Worm (Caenorhabditis elegans): Measurements from ENCODE around the gene Y19D2B.2.

Gene Y19D2B.2

ce11 chrII:10949383-10949782, 25.3 kb downstream of the Y19D2B.2 start:
- no peak for TF ChIP-seq unc-62 (GFP tag; optimal IDR thresholded peaks at IDR 0.05)

ce11 chrII:10950107-10950679, 26.1 kb downstream of the Y19D2B.2 start, which contains the start of gene gst-5:
TSS of gene gst-5 (plus strand) at chrII:10950352.
- no peak for TF ChIP-seq unc-62 (GFP tag; optimal IDR thresholded peaks at IDR 0.05)

- TF ChIP-seq unc-62 (GFP tag; optimal IDR thresholded peaks at IDR 0.05) = no peak
These were observed 29.0 kb downstream of the Y19D2B.2 start, which contains the start of gene nos-1 for ce11 chrII:10953065-10953464. TSS of gene nos-1 (minus strand) at chrII:10953165.

- no peak for TF ChIP-seq unc-62 (GFP tag; optimal IDR thresholded peaks at IDR 0.05)
These were observed 31.1 kb downstream of the Y19D2B.2 start for ce11 chrII:10955114-10955513.

- TF ChIP-seq unc-62 (GFP tag; optimal IDR thresholded peaks at IDR 0.05) = no peak
These were observed 32.7 kb downstream of the Y19D2B.2 start, which contains the start of gene R03D7.8 for ce11 chrII:10956793-10957192. TSS of gene R03D7.8 (minus strand) at chrII:10956893.

- TF ChIP-seq unc-62 (GFP tag; optimal IDR thresholded peaks at IDR 0.05) = no peak
These were observed 35.1 kb downstream of the Y19D2B.2 start for ce11 chrII:10959138-10959537.

ce11 chrII:10959676-10960075, 35.6 kb downstream of the Y19D2B.2 start:
- TF ChIP-seq unc-62 (GFP tag; optimal IDR thresholded peaks at IDR 0.05) = no peak

- TF ChIP-seq unc-62 (GFP tag; optimal IDR thresholded peaks at IDR 0.05) = no peak
These were observed 40.7 kb downstream of the Y19D2B.2 start for ce11 chrII:10964748-10965147.

ce11 chrII:10970625-10971024, 46.6 kb downstream of the Y19D2B.2 start:
- no peak for TF ChIP-seq unc-62 (GFP tag; optimal IDR thresholded peaks at IDR 0.05)

- TF ChIP-seq unc-62 (GFP tag; optimal IDR thresholded peaks at IDR 0.05) = no peak
These were observed 47.6 kb downstream of the Y19D2B.2 start for ce11 chrII:10971677-10972076.
